Worm (Caenorhabditis elegans) whole organism, L1 larva: ENCODE data around the gene K09F6.15.

Source experiments
- ceh-8 ChIP-seq: fragments of 200-800 bp; sonication (Bioruptor generic); optimal IDR thresholded peaks from 2 replicates; lab custom pipeline; 2018; ENCODE audit warnings: mild to moderate bottlenecking, missing genetic modification characterization, moderate library complexity, missing compliant biosample characterization
- nhr-77 ChIP-seq: fragments of 150-350 bp; optimal IDR thresholded peaks from 2 replicates; lab custom pipeline; 2014; ENCODE audit warnings: missing biosample characterization, missing genetic modification characterization
- ztf-11 ChIP-seq, 2 experiments: sonication (generic microtip); optimal IDR thresholded peaks; 2 replicates each; lab custom pipeline; 2016 to 2017; ENCODE audit warnings: missing genetic modification characterization in 2 of 2, missing biosample characterization in 1 of 2, missing compliant biosample characterization in 1 of 2

DNA sequence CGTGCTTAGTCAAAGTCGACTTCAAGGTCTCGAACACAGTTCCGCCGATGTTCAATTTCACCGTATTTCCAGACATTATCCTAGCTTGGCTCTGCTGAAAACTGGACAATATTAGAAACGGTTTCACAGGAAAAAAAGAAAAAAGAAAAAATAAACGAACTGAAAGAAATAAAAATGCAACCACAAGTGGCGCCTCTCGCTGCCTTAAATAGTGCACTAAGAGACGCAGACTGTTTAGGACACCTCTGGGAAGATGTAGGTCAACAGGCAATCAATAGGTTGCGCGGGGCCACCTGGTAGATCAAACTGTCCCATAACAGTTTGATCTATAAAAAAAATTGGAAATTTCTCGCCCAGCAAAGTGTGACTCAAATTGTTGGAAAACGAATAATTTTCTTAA is 21.4 kb upstream of the K09F6.15 start, which contains the start of gene B0281.4:
- no peak for TF ChIP-seq nhr-77
- no peak for TF ChIP-seq ztf-11 (tag; optimal IDR thresholded peaks at IDR 0.05; lab: Kevin White, UChicago)
- TF ChIP-seq ceh-8 (GFP tag; lab: Kevin White, UChicago) = no peak
